Worm (Caenorhabditis elegans) whole organism, early embryonic: Measurements from ENCODE around the gene sel-2.

ENCODE experiments used
- B0310.2 ChIP-seq: sonication (generic microtip); optimal IDR thresholded peaks from 2 replicates; lab custom pipeline; 2016; ENCODE audit warnings: mild to moderate bottlenecking, missing genetic modification characterization, missing compliant biosample characterization
- F13C5.2 ChIP-seq: sonication (generic microtip); optimal IDR thresholded peaks from 2 replicates; lab custom pipeline; 2017; ENCODE audit warnings: mild to moderate bottlenecking, missing genetic modification characterization, inconsistent platforms, missing compliant biosample characterization
- aly-1 ChIP-seq: sonication (generic microtip); optimal IDR thresholded peaks from 2 replicates; lab custom pipeline; 2016; ENCODE audit warnings: missing genetic modification characterization, missing compliant biosample characterization
- ama-1 ChIP-seq: fragments of 150-350 bp; optimal IDR thresholded peaks from 2 replicates; lab custom pipeline; 2014
- ceh-13 ChIP-seq: fragments of 200-800 bp; sonication (Bioruptor generic); optimal IDR thresholded peaks from 2 replicates; lab custom pipeline; 2018; ENCODE audit warnings: mild to moderate bottlenecking, missing genetic modification characterization, missing compliant biosample characterization
- ceh-36 ChIP-seq: sonication (generic microtip); optimal IDR thresholded peaks from 2 replicates; lab custom pipeline; 2016; ENCODE audit warnings: missing genetic modification characterization, inconsistent platforms, missing compliant biosample characterization
- ets-7 ChIP-seq: sonication (generic microtip); optimal IDR thresholded peaks from 2 replicates; lab custom pipeline; 2016; ENCODE audit warnings: missing genotype, missing genetic modification characterization, missing compliant biosample characterization
- flt-1 ChIP-seq: fragments of 200-800 bp; sonication (Bioruptor generic); IDR thresholded peaks from 2 replicates; pipeline ENCODE4 v1.3.6; 2022; ENCODE audit warnings: missing genetic modification characterization, missing compliant biosample characterization
- hmbx-1 ChIP-seq: sonication (generic microtip); optimal IDR thresholded peaks from 2 replicates; lab custom pipeline; 2016; ENCODE audit warnings: mild to moderate bottlenecking, missing genetic modification characterization, missing compliant biosample characterization
- hmg-4 ChIP-seq: fragments of 200-800 bp; sonication (Bioruptor generic); optimal IDR thresholded peaks from 2 replicates; lab custom pipeline; 2018; ENCODE audit warnings: mild to moderate bottlenecking, missing genetic modification characterization, missing compliant biosample characterization
- hnd-1 ChIP-seq: sonication (generic microtip); optimal IDR thresholded peaks from 2 replicates; lab custom pipeline; 2016; ENCODE audit warnings: missing genetic modification characterization, missing compliant biosample characterization
- pes-1 ChIP-seq: fragments of 200-800 bp; sonication (Bioruptor generic); IDR thresholded peaks from 2 replicates; pipeline ENCODE4 v1.3.6; 2022; ENCODE audit warnings: missing genetic modification reagents, missing genetic modification characterization, missing compliant biosample characterization
- scrt-1 ChIP-seq: fragments of 200-800 bp; sonication (Bioruptor generic); IDR thresholded peaks from 2 replicates; pipeline ENCODE4 v1.3.6; 2022; ENCODE audit warnings: missing genetic modification characterization, missing compliant biosample characterization
- sea-1 ChIP-seq: fragments of 200-800 bp; sonication (Bioruptor generic); conservative IDR thresholded peaks from 2 replicates; pipeline ENCODE4 v1.3.6; 2022; ENCODE audit warnings: missing genetic modification characterization, missing compliant biosample characterization
- tbx-11 ChIP-seq: fragments of 200-800 bp; sonication (Bioruptor generic); IDR thresholded peaks from 2 replicates; pipeline ENCODE4 v1.3.6; 2022; ENCODE audit warnings: missing genetic modification characterization, missing compliant biosample characterization
- tbx-37 ChIP-seq: fragments of 200-800 bp; sonication (Bioruptor generic); conservative IDR thresholded peaks from 2 replicates; pipeline ENCODE4 v1.3.6; 2022; ENCODE audit warnings: missing genetic modification reagents, missing genetic modification characterization, missing compliant biosample characterization
- tra-4 ChIP-seq: sonication (generic microtip); optimal IDR thresholded peaks from 2 replicates; lab custom pipeline; 2017; ENCODE audit warnings: missing genetic modification characterization, missing compliant biosample characterization

Gene sel-2

DNA sequence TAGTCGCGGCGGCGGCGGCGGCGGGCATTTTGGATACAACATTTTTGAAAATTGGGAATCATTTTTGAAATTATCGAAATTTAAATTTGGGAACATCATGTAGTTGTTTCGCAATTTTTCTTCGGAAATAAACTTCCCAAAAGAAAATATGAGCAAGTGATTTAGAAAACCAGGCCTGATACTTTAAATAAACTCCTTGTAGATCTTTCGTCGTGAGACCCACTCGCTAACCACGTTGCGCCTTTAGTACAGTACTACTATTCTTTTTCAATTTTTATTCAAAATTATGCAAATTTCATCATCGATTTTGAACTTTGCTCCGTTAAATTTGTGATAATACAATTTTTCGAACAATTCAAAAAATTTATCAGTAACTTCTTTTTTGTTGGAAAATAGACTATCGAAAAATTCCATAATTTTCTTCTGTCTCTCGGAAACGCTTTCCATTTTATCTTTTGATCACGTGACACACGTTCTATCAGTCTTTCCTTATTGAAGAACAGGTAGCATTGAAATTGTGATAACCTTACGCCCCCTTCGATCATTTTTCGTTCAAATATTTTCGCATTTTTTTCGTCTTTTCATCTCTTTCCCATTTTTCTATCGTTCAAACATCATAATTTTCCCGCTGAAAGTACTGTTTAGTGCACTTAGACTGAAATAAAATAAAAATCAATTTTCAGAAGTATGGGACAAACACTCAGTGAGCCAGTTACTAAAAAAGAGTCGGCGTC lies 37.8 kb upstream of the sel-2 start, which contains the start of gene ppm-2:
TSS of gene ppm-2 (plus strand) at position 684 of the 734 bp plus-strand sequence.
- TF ChIP-seq scrt-1 (no peak), F13C5.2 (no peak), hmg-4 (no peak), hnd-1 (tag; lab: Kevin White, UChicago) (no peak), hmbx-1 (tag; lab: Kevin White, UChicago) (no peak), aly-1 (tag; lab: Kevin White, UChicago) (no peak), tbx-11 (no peak), ets-7 (tag; lab: Kevin White, UChicago) (no peak), ama-1 (no peak), sea-1 (no peak), tbx-37 (GFP tag; lab: Robert Waterston, UW) (no peak), B0310.2 (tag; lab: Kevin White, UChicago) (no peak), pes-1 (no peak), ceh-36 (no peak), ceh-13 (no peak), tra-4 (tag; lab: Kevin White, UChicago) (no peak), flt-1 (GFP tag; lab: Robert Waterston, UW) (no peak)

DNA sequence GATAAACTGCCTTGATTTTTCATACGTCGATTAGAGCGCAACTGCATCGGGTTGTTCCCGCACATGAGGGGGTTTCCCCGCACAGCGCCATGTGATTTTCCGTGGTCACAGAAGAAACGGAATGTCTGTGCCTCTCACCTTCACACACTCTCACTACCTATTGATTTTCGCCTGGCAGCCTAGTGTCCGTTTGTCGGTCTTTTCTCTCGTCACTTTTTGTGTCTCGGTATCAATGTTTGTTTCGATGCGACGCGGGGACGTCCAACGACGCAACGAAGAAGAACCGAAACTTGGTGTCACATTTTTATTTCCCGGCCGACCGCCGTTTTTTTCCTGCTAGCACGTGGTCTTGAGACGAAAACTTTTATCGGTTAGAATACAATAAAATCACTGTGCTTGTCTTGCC lies 37.2 kb upstream of the sel-2 start:
- TF ChIP-seq pes-1 (no peak), hnd-1 (tag; lab: Kevin White, UChicago) (no peak), scrt-1 (no peak), tbx-37 (GFP tag; lab: Robert Waterston, UW) (no peak), ceh-13 (no peak), ets-7 (tag; lab: Kevin White, UChicago) (no peak), B0310.2 (tag; lab: Kevin White, UChicago) (no peak), ceh-36 (no peak), F13C5.2 (peak; percentile 63), hmg-4 (peak; percentile 57), sea-1 (no peak), ama-1 (no peak), tbx-11 (no peak), aly-1 (tag; lab: Kevin White, UChicago) (no peak), hmbx-1 (tag; lab: Kevin White, UChicago) (no peak), flt-1 (GFP tag; lab: Robert Waterston, UW) (0 out of 2 replicates have a peak, but pooled peaks have one; percentile 4), tra-4 (tag; lab: Kevin White, UChicago) (no peak)

DNA sequence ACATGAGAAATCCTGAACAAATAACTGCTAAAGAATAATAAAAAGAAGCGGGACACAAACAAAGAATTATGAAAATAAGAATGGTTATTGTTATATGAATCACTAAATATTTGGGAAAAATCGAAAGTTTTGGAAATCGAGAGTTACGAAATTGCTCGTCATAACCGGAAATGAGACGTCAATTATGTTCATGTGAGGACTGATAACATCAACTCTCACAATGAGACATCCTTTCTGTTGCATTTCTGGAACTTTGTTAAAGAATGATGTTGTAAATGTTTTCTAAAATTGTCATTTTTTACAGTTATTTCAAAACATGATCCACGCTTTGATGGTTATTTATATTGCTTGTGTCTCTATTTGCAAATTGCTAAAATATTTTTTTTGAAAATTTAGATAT lies 35.7 kb upstream of the sel-2 start, which contains the start of gene T23F11.6:
TSS of gene T23F11.6 (minus strand) at position 45 of the 400 bp plus-strand sequence.
- TF ChIP-seq scrt-1 = no peak
- TF ChIP-seq ets-7 (tag; lab: Kevin White, UChicago) = no peak
- TF ChIP-seq aly-1 (tag; lab: Kevin White, UChicago) = no peak
- no peak for TF ChIP-seq hmbx-1 (tag; lab: Kevin White, UChicago)
- no peak for TF ChIP-seq ceh-36
- TF ChIP-seq flt-1 (GFP tag; lab: Robert Waterston, UW) = no peak
- no peak for TF ChIP-seq B0310.2 (tag; lab: Kevin White, UChicago)
- TF ChIP-seq ama-1 = no peak
- no peak for TF ChIP-seq hnd-1 (tag; lab: Kevin White, UChicago)
- no peak for TF ChIP-seq tbx-37 (GFP tag; lab: Robert Waterston, UW)
- no peak for TF ChIP-seq ceh-13
- TF ChIP-seq tbx-11 = no peak
- TF ChIP-seq F13C5.2 = no peak

DNA sequence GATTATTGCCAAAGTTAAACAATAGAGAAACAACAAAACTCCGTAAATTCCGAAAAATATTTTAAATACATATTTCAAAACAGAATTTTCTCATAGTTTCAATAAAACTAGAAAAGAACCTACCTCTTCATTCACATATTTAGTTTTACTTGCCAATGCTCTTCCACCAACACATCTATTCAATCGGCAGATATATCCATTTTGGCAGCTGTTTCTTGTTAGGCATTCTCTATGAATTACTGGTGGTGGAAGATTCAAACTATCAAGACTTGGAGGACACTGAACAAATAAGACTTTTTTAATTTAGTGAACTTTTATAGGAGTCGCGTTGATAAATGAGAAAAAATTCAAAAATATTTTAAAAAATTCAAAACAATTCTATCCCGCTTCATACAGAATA lies 35.2 kb upstream of the sel-2 start:
- no peak for TF ChIP-seq ceh-13
- TF ChIP-seq B0310.2 (tag; lab: Kevin White, UChicago) = no peak
- TF ChIP-seq ceh-36 = no peak
- TF ChIP-seq ama-1 = no peak
- TF ChIP-seq F13C5.2 = no peak
- TF ChIP-seq sea-1 = no peak
- TF ChIP-seq tbx-11 = no peak
- TF ChIP-seq tbx-37 (GFP tag; lab: Robert Waterston, UW) = no peak
- TF ChIP-seq hmg-4 = no peak
- no peak for TF ChIP-seq pes-1
- TF ChIP-seq hmbx-1 (tag; lab: Kevin White, UChicago) = no peak
- no peak for TF ChIP-seq tra-4 (tag; lab: Kevin White, UChicago)
- no peak for TF ChIP-seq flt-1 (GFP tag; lab: Robert Waterston, UW)
- TF ChIP-seq ets-7 (tag; lab: Kevin White, UChicago) = no peak
- TF ChIP-seq aly-1 (tag; lab: Kevin White, UChicago) = no peak
- no peak for TF ChIP-seq scrt-1
- no peak for TF ChIP-seq hnd-1 (tag; lab: Kevin White, UChicago)

DNA sequence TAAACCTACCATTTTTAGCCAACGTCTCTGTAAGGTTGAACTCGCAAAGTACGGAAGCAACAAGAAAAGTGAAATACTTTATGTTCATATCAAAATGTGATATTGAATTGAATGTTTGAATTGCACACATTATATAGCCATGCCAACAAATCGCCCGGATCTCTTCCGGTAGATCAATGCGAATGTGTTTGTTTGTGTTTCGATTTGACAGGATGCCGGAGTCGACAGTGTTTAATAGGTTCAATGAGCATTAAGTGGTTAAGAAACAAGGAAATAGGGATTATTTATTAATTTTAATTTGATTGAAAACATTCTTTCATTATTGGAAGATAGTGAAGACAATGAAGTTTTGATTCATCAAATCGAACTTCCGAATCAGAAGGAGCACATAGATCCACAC lies 34.1 kb upstream of the sel-2 start, which contains the start of gene pqn-29:
TSS of gene pqn-29 (minus strand) at position 101 of the 400 bp plus-strand sequence.
- no peak for TF ChIP-seq hmg-4
- no peak for TF ChIP-seq hmbx-1 (tag; lab: Kevin White, UChicago)
- TF ChIP-seq ceh-13 = no peak
- no peak for TF ChIP-seq tbx-11
- TF ChIP-seq aly-1 (tag; lab: Kevin White, UChicago) = no peak
- no peak for TF ChIP-seq flt-1 (GFP tag; lab: Robert Waterston, UW)
- TF ChIP-seq tra-4 (tag; lab: Kevin White, UChicago) = no peak
- TF ChIP-seq sea-1 = no peak
- no peak for TF ChIP-seq ets-7 (tag; lab: Kevin White, UChicago)
- TF ChIP-seq pes-1 = no peak
- TF ChIP-seq B0310.2 (tag; lab: Kevin White, UChicago) = no peak
- TF ChIP-seq scrt-1 = no peak
- no peak for TF ChIP-seq F13C5.2

DNA sequence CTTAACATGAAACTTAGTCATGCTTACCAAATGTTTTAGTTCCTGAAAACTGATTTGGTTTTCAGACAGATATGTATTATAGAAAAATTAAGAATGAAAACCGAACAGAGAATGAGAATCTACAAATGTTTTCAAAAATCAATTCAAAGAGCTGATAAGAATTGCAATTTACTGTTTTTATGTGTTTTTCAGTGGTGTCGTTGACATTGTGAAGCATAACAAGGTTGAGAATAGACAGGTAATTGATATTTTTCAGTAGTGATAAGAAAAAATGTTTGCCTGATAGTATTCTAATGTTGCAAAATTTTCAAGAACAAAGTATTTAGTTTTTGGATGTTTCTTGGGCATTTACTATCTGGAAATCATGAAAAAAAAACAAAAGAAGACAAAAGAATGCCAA lies 31.1 kb upstream of the sel-2 start, which contains the start of gene pfas-1:
TSS of gene pfas-1 (minus strand) at position 49 of the 400 bp plus-strand sequence.
- no peak for TF ChIP-seq flt-1 (GFP tag; lab: Robert Waterston, UW)

DNA sequence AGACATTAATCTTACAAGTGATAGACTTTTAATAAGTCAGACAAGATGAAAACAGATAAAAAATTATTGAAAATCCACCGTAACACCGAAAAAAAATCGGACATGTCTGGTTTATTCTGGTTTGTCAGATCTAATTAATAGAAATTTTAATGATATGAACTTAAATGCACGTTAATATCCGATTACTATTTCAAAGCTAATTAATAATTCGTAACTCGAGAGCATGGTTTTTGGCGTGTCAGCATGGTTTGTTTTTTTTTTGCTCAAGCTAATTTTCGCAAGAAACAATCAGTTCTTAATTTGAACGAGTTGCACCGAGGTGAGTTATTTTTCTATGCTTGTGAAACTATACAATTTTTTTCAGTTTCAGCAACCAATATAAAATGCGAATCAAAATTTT lies 22.8 kb upstream of the sel-2 start, which contains the start of gene clec-153:
TSS of gene clec-153 (plus strand) at position 301 of the 400 bp plus-strand sequence.
- TF ChIP-seq hnd-1 (tag; lab: Kevin White, UChicago) (no peak), hmg-4 (no peak), hmbx-1 (tag; lab: Kevin White, UChicago) (no peak), tra-4 (tag; lab: Kevin White, UChicago) (no peak), F13C5.2 (no peak)
